Fruit fly (Drosophila melanogaster) ovary, adult (tissue): ENCODE results near the gene SdicA.
"Not testable (repeated sequence)": the region's sequence is repeated elsewhere in the genome, so short reads cannot be mapped to it uniquely, and the experiment has no call there.

Experiments
- CG17801 ChIP-seq: fragments of 200-800 bp; optimal IDR thresholded peaks from 2 replicates; lab custom pipeline; 2019; ENCODE audit warnings: missing biosample characterization, mild to moderate bottlenecking, missing genetic modification characterization, moderate library complexity; ENCODE audit not compliant: partially characterized antibody

The SdicA gene

DNA sequence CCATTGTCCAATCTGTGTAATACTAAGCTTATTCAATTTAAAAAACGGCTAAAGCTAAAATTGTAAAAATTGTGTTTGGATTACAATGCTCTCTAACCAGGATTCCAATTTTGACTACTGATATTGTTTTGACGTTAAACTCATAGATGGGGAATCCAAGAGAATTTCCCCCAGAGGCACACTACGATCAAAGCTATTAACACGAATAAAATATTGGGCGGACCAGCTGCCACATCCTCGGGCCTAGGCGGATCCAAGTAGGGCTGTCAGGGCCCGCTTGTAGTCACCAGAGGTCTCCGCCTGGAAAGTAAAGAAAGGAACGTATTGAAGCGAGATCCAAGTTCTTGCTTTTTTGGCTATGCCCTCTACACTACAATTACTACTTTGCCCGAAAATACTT lies at the start of gene SdicA:
TSS of gene SdicA (minus strand) at position 101 of the 400 bp plus-strand sequence.
- not testable (repeated sequence) for TF ChIP-seq CG17801 (GFP tag; lab: Kevin White, UChicago)

DNA sequence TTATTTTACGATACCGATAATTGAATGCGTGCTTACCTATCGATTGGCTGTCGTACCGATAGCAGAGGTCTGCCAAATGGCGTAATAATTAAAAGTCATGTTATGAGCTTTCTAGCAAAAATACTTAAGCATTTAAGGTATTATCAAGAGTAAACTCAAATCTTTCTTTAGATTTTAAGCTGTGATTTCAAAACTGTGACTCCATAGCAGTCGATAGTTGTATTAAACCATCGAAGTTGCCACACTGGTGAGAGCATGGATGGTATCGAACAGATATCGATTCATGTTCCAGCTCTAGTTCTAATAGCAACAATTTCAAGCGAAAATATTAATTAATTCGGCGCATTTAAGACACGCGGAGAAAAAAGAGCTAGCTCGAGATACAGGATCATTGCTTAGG lies 49.3 kb upstream of the SdicA start, which contains the start of the genes CG17068 and Rab10:
TSS of gene CG17068 (minus strand) at position 25 of the 400 bp plus-strand sequence.
TSS of gene Rab10 (plus strand) at position 270 of the 400 bp plus-strand sequence.
- no peak for TF ChIP-seq CG17801 (GFP tag; lab: Kevin White, UChicago)

DNA sequence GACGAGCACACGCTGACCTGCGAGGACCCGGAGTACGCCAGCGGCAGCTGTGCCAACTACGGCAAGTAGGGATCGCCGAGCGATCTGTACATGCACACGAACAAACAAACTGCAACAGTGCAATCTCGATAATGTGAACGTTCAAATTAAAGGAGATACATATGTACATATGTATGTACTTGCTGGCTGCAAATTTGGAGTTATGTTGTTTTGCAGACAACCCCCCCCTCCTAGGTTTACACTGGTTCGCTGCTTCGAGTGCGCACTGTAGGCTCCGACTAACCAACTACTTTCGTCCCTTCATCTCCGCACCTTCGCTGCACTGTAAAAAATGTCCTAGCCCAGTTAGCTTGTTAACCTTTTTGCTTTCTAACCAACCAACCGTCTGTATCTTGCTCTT lies 46.0 kb upstream of the SdicA start:
- no peak for TF ChIP-seq CG17801 (GFP tag; lab: Kevin White, UChicago)

DNA sequence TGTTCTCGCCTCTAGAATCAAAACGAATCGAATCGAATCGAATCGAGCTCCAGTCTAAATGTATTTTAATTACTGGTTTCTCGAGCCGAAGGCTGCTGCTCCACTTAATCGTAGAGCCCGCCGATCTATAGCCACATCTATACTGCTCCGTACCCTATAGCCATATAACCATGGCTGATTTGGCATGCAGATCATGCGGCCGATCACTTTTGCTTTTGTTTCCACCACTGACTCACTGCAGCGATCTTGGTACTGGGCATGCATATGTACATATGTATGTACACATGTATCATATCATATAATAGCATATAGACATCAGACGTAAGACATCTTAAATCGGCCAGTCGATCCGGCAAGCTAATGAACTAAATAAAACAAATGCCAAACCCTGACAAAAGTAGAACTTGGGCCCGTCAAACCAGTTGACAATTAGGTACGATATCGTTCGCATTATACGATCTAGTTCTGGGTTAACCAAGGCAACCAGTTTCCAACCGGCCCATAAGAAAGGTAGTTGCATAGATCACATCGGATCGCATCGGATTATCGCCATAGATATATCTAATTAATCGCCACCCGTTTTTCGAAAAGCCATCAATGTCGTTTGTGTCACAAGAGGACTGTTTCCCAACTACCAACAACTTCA lies 43.6 kb upstream of the SdicA start:
- TF ChIP-seq CG17801 (GFP tag; lab: Kevin White, UChicago), result no peak

DNA sequence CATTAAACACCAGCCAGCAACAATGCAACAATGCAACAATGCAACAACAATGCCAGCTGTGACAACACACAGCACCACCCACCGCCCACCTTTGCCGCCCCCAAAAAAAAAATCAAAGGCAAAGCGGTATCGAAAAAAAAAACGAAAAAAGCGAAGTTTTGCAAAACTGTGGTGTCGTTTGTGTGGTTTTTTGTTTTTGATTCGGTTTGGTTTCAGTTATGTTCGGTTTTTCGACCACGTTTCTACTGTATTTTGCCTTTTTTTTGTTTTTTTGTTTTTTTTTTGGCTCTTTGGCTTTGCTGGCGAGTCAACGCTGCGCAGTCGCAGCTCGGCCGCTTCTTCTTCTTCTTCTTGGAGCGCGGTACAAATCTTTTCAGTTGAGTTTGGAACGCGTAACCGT lies 42.5 kb upstream of the SdicA start, which contains the start of gene Peritrophin-A:
TSS of gene Peritrophin-A (plus strand) at position 370 of the 400 bp plus-strand sequence.
- no peak for TF ChIP-seq CG17801 (GFP tag; lab: Kevin White, UChicago)

DNA sequence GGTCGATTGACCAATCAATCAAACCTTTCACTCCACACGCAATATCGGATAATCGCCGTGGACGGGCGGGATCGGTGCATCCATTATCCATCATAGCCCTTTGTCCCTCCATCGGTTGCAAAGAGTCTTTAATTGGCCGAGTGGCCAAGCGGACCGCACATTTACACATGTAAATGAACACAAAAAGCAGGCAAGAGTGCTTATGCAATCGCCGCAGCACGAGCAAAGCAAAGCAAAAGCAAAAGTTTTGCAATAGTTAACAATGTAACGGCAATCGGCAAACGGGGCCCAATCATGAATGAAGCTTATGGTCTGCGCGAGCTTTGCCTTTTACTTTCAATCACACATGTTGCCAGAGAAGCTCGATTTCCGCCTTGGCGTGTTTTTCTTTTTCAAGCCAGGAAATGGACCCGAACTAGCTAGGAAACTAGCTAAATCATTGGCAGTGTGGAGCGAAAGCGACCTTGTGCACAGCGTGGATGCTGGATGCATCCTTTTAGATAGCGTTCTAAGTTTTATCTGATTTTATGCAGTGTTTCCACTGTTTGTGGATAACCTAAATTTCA lies 41.6 kb upstream of the SdicA start:
- TF ChIP-seq CG17801 (GFP tag; lab: Kevin White, UChicago), result no peak

DNA sequence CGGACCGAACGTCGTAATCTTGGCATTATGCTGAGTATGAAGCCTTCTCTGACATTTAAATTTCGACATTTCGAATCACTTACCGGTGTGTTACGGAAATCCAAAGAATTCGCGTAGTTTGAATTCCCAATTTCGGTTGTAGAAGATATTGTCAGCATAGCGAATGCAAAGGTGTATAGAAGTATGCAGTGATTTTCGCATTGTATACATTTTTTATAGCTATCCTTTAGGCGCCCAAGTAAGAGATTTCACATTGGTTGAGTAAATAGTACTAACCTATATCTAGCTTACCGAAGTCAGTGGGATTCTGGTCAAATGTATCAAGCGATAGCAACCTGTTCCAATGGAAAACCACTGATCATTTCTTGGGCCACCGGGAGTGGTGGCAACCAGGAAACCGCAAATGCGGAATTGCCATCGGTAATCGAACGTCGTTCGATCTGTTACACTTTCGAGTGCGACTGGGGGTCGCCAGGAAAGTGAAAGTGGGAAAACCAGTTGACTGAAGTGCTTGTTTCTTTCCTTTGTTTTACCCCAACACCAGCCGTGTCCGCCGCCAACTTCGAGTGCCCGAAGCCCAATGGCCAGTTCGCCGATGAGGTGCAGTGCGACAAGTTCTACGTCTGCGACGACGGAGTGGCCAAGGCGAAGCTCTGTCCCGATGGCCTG lies 38.9 kb upstream of the SdicA start:
- no peak for TF ChIP-seq CG17801 (GFP tag; lab: Kevin White, UChicago)

DNA sequence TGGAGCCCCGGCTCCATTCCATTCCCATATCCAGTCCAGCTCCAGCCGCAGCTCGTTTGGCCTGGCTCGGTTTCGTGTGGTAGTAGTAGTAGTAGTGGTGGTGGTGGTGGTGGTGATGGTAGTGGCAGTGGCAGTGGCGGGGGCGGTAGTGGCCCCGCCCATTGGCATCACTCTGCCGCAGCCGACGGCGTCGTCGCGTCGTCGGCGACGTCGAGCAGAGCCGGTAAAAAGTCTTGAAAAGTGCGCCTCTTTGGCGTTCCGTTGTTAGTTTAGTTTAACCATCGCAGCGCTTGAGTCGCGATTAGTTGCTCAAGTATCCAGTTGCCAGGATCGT lies 37.8 kb upstream of the SdicA start, which contains the start of gene obst-A:
TSS of gene obst-A (plus strand) at position 248 of the 334 bp plus-strand sequence.
- TF ChIP-seq CG17801 (GFP tag; lab: Kevin White, UChicago), result no peak

DNA sequence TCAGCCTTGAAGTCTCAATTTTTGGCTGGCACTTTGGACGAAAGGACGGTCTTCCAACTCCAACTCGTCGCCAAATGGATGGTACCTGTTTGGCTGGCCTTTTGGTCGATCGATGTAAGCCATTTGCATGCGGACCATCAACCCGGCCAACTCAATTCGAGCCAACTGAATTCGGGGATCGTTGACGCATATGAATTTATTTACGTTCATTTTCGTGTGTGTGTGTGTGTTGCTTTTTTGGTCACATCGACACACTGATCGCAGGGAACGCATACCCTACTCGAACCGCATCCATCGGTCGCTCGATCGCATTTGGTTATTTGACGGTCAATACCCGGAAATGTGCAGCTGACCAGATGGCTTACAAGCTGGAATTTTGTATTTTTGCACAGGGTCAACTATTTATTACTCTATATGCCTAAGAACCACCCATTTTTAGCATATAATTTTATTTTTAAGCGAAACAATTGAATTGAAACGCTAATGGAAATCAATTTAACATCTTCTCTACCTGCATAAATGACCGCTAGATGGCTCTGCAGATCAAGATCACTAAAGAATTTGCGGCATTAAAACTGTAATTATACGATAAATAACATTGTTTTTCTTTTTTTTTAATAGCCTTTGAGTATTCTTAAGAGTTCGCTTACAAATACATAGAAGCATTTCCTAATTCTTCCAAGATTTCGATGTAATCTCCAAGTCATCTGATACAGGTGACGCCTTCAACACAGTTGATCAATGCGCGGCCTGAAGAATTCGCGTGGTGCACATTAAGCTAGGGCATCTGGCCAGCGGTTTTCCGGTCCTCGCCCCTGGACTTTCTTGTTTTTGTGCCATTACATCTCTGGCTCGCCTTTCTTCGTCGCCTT lies 37.2 kb upstream of the SdicA start:
- TF ChIP-seq CG17801 (GFP tag; lab: Kevin White, UChicago), result no peak

DNA sequence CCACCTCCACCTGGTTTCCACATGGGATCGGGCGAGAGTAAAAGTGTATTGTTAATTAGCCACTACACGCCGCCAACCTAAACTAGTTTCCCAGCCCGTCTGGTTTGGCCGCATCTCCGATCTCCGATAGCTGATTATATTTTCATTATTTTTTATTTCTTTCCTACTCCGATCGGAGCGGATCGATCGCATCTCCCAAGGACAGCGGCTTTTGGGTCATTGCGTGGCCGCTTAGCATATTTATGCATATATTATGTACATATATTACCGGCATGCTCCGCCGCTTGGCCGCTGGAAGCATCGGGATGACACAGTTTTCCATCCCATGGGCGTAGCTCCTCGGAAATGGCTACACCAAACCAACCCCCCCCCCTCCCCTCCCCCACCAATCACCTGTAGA lies 36.2 kb upstream of the SdicA start:
- TF ChIP-seq CG17801 (GFP tag; lab: Kevin White, UChicago), result no peak

DNA sequence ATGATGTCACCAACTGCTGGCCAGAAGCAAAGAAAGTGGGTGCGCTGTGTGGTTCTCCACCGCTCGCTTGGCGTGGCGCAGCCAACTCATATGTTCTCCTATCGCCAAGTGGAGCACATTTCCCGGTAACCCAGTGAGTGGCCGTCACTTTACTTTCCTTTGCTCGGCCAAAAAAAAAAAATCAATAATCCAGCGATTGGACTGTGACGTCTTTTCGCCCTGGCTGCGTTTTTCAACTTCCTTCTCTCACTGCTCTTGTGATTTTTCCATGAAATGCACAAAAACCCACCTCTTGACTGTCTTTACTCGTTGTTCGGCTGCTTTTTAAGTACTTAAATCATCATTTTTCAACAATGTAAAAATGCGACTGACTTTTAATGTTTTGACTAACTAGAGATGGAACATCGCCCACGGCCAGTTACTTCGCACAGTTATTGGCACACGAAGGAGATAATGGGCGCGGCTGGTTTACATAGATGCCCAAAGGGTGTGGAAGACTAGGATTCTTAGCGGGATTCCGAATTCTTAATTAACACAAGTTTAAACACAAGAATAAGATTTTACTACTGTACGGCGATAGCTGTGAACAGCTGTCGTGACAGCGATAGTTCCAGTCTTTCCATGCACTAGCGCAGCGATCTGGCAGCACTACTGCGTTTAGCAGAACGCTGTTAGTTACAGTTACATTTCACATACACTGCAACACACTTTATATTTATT lies 34.2 kb upstream of the SdicA start, which contains the start of gene sw:
TSS of gene sw (minus strand) at position 589 of the 720 bp plus-strand sequence.
- peak; percentile 49 for TF ChIP-seq CG17801 (GFP tag; lab: Kevin White, UChicago)

DNA sequence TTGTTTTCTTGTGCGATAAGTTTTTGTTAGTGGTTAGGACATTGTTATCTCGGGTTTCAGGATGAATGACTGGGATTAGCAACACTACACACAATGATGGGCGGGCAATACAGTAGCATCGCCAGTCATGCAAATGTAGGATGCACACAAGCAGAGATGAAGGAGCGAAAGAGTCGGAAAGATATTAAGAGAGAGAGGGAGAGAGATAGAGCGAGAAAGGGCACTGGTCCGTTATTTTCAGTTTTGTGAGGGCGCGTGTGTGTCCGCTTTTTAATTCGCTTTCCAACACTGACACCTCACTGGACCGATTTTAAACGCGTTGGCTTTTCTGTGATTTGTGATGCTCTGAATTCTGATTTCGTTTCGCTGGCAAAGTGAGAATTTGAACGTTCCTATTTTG lies 29.9 kb upstream of the SdicA start:
- TF ChIP-seq CG17801 (GFP tag; lab: Kevin White, UChicago), result no peak

DNA sequence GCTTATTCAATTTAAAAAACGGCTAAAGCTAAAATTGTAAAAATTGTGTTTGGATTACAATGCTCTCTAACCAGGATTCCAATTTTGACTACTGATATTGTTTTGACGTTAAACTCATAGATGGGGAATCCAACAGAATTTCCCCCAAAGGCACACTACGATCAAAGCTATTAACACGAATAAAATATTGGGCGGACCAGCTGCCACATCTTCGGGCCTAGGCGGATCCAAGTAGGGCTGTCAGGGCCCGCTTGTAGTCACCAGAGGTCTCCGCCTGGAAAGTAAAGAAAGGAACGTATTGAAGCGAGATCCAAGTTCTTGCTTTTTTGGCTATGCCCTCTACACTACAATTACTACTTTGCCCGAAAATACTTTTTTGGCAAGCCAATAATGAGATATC lies 23.2 kb upstream of the SdicA start, which contains the start of gene Sdic4:
TSS of gene Sdic4 (minus strand) at position 101 of the 400 bp plus-strand sequence.
- TF ChIP-seq CG17801 (GFP tag; lab: Kevin White, UChicago), result not testable (repeated sequence)

DNA sequence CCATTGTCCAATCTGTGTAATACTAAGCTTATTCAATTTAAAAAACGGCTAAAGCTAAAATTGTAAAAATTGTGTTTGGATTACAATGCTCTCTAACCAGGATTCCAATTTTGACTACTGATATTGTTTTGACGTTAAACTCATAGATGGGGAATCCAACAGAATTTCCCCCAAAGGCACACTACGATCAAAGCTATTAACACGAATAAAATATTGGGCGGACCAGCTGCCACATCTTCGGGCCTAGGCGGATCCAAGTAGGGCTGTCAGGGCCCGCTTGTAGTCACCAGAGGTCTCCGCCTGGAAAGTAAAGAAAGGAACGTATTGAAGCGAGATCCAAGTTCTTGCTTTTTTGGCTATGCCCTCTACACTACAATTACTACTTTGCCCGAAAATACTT lies 15.4 kb upstream of the SdicA start, which contains the start of gene SdicC:
TSS of gene SdicC (minus strand) at position 101 of the 400 bp plus-strand sequence.
- not testable (repeated sequence) for TF ChIP-seq CG17801 (GFP tag; lab: Kevin White, UChicago)
